Worm (Caenorhabditis elegans) whole organism, mixed stage, embryonic: ENCODE measurements around the gene nhr-263.
"Not testable (repeated sequence)": the region's sequence is repeated elsewhere in the genome, so short reads cannot be mapped to it uniquely, and the experiment has no call there.

Experiments used
- M03D4.4 ChIP-seq: sonication (generic microtip); optimal IDR thresholded peaks from 2 replicates; lab custom pipeline; 2017; ENCODE audit warnings: mild to moderate bottlenecking, missing genetic modification characterization, missing compliant biosample characterization
- bed-3 ChIP-seq: fragments of 200-800 bp; sonication (Bioruptor generic); optimal IDR thresholded peaks from 3 replicates; lab custom pipeline; 2018; ENCODE audit warnings: mild to moderate bottlenecking, missing genetic modification characterization, moderate library complexity, missing compliant biosample characterization
- blmp-1 ChIP-seq: fragments of 150-350 bp; optimal IDR thresholded peaks from 2 replicates; lab custom pipeline; 2014; ENCODE audit warnings: missing biosample characterization, missing genetic modification characterization
- ceh-39 ChIP-seq: fragments of 150-350 bp; optimal IDR thresholded peaks from 2 replicates; lab custom pipeline; 2014; ENCODE audit warnings: missing biosample characterization, missing genetic modification characterization
- ceh-43 ChIP-seq: fragments of 200-800 bp; sonication (Bioruptor generic); optimal IDR thresholded peaks from 2 replicates; lab custom pipeline; 2018; ENCODE audit warnings: mild to moderate bottlenecking, missing genetic modification characterization, moderate library complexity, missing compliant biosample characterization
- ceh-83 ChIP-seq: fragments of 200-800 bp; sonication (Bioruptor generic); optimal IDR thresholded peaks from 2 replicates; lab custom pipeline; 2018; ENCODE audit warnings: mild to moderate bottlenecking, missing genetic modification characterization, missing compliant biosample characterization
- ces-1 ChIP-seq: fragments of 150-350 bp; optimal IDR thresholded peaks from 2 replicates; lab custom pipeline; 2014; ENCODE audit warnings: missing biosample characterization, missing genetic modification reagents, missing genetic modification characterization
- cnd-1 ChIP-seq: fragments of 200-800 bp; sonication (Bioruptor generic); optimal IDR thresholded peaks from 2 replicates; lab custom pipeline; 2018; ENCODE audit warnings: mild to moderate bottlenecking, missing genetic modification characterization, missing compliant biosample characterization
- drap-1 ChIP-seq: fragments of 200-800 bp; sonication (Bioruptor generic); optimal IDR thresholded peaks from 3 replicates; lab custom pipeline; 2018; ENCODE audit warnings: mild to moderate bottlenecking, missing genetic modification characterization, missing compliant biosample characterization
- elt-1 ChIP-seq: sonication (generic microtip); optimal IDR thresholded peaks from 2 replicates; lab custom pipeline; 2017; ENCODE audit warnings: missing genetic modification characterization, mild to moderate bottlenecking, missing compliant biosample characterization, antibody characterized with exemption, moderate library complexity, borderline replicate concordance; ENCODE audit not compliant: insufficient read depth
- elt-3 ChIP-seq: fragments of 150-350 bp; optimal IDR thresholded peaks from 2 replicates; lab custom pipeline; 2014; ENCODE audit warnings: missing biosample characterization, missing genetic modification characterization
- flh-1 ChIP-seq: fragments of 200-800 bp; sonication (Bioruptor generic); optimal IDR thresholded peaks from 2 replicates; lab custom pipeline; 2018; ENCODE audit warnings: mild to moderate bottlenecking, missing genetic modification characterization, moderate library complexity, missing compliant biosample characterization
- ham-2 ChIP-seq: fragments of 200-800 bp; sonication (Bioruptor generic); optimal IDR thresholded peaks from 2 replicates; lab custom pipeline; 2018; ENCODE audit warnings: mild to moderate bottlenecking, missing genetic modification characterization, missing compliant biosample characterization
- hlh-1 ChIP-seq: fragments of 150-350 bp; optimal IDR thresholded peaks from 2 replicates; lab custom pipeline; 2014; ENCODE audit warnings: missing biosample characterization, missing genetic modification reagents, missing genetic modification characterization
- lin-13 ChIP-seq: fragments of 150-350 bp; optimal IDR thresholded peaks from 2 replicates; lab custom pipeline; 2014; ENCODE audit warnings: missing biosample characterization, missing genetic modification characterization
- lin-32 ChIP-seq: fragments of 200-800 bp; sonication (Bioruptor generic); optimal IDR thresholded peaks from 2 replicates; lab custom pipeline; 2018; ENCODE audit warnings: mild to moderate bottlenecking, missing genetic modification characterization, missing compliant biosample characterization
- lsy-2 ChIP-seq: fragments of 150-350 bp; optimal IDR thresholded peaks from 2 replicates; lab custom pipeline; 2014; ENCODE audit warnings: missing biosample characterization, missing genetic modification characterization
- mab-5 ChIP-seq: fragments of 150-350 bp; optimal IDR thresholded peaks from 2 replicates; lab custom pipeline; 2014; ENCODE audit warnings: missing biosample characterization, missing genetic modification characterization
- mls-2 ChIP-seq: sonication (generic microtip); optimal IDR thresholded peaks from 2 replicates; lab custom pipeline; 2016; ENCODE audit warnings: mild to moderate bottlenecking, missing genetic modification characterization, moderate library complexity, missing compliant biosample characterization
- nhr-12 ChIP-seq: fragments of 150-350 bp; optimal IDR thresholded peaks from 2 replicates; lab custom pipeline; 2014; ENCODE audit warnings: missing biosample characterization, missing genetic modification characterization
- nhr-2 ChIP-seq: fragments of 150-350 bp; optimal IDR thresholded peaks from 2 replicates; lab custom pipeline; 2014; ENCODE audit warnings: missing biosample characterization, missing genetic modification characterization
- nhr-237 ChIP-seq: fragments of 150-350 bp; optimal IDR thresholded peaks from 2 replicates; lab custom pipeline; 2014; ENCODE audit warnings: missing biosample characterization, missing genetic modification characterization
- nhr-28 ChIP-seq: fragments of 150-350 bp; optimal IDR thresholded peaks from 2 replicates; lab custom pipeline; 2014; ENCODE audit warnings: missing biosample characterization, missing genetic modification characterization
- nhr-76 ChIP-seq: sonication (generic microtip); optimal IDR thresholded peaks from 2 replicates; lab custom pipeline; 2017; ENCODE audit warnings: missing biosample characterization, missing genetic modification characterization
- pha-4 ChIP-seq: fragments of 150-350 bp; optimal IDR thresholded peaks from 2 replicates; lab custom pipeline; 2018; ENCODE audit warnings: missing biosample characterization, missing genetic modification reagents, missing genetic modification characterization
- sem-2 ChIP-seq: fragments of 200-800 bp; sonication (Bioruptor generic); optimal IDR thresholded peaks from 2 replicates; lab custom pipeline; 2018; ENCODE audit warnings: mild to moderate bottlenecking, missing genetic modification characterization, missing compliant biosample characterization
- snpc-4 ChIP-seq: fragments of 150-350 bp; optimal IDR thresholded peaks from 2 replicates; lab custom pipeline; 2014; ENCODE audit warnings: missing biosample characterization, missing genetic modification characterization
- unc-120 ChIP-seq: sonication (generic microtip); optimal IDR thresholded peaks from 2 replicates; lab custom pipeline; 2017; ENCODE audit warnings: missing genetic modification characterization, missing compliant biosample characterization; ENCODE audit not compliant: poor library complexity, severe bottlenecking
- unc-39 ChIP-seq: fragments of 150-350 bp; optimal IDR thresholded peaks from 2 replicates; lab custom pipeline; 2014; ENCODE audit warnings: missing biosample characterization, missing genetic modification characterization
- zip-8 ChIP-seq: fragments of 150-350 bp; optimal IDR thresholded peaks from 2 replicates; lab custom pipeline; 2014; ENCODE audit warnings: missing biosample characterization, missing genetic modification characterization
- ztf-11 ChIP-seq: fragments of 150-350 bp; optimal IDR thresholded peaks from 2 replicates; lab custom pipeline; 2014; ENCODE audit warnings: missing biosample characterization, missing genetic modification characterization

Gene nhr-263

ce11 chrV:7304506-7304905, 37.3 kb downstream of the nhr-263 start, which contains the start of gene F07G11.2:
Gene F07G11.2, plus strand, starts transcription at chrV:7304806.
- not testable (repeated sequence) for TF ChIP-seq bed-3; mab-5 (tag; lab: Kevin White, UChicago); ceh-83 (GFP tag; lab: Kevin White, UChicago)

- TF ChIP-seq snpc-4, result no peak
- no peak for TF ChIP-seq hlh-1 (tag; lab: Kevin White, UChicago)
- TF ChIP-seq nhr-12 (tag; lab: Kevin White, UChicago), result no peak
- no peak for TF ChIP-seq pha-4 (tag; lab: Kevin White, UChicago)
- TF ChIP-seq nhr-237 (tag; lab: Kevin White, UChicago), result no peak
- TF ChIP-seq cnd-1, result no peak
- no peak for TF ChIP-seq M03D4.4 (tag; lab: Kevin White, UChicago)
- TF ChIP-seq ceh-43 (GFP tag; lab: Kevin White, UChicago), result no peak
- no peak for TF ChIP-seq elt-3 (tag; lab: Kevin White, UChicago)
- no peak for TF ChIP-seq drap-1 (GFP tag; lab: Kevin White, UChicago)
- no peak for TF ChIP-seq zip-8 (tag; lab: Kevin White, UChicago)
- no peak for TF ChIP-seq bed-3
- no peak for TF ChIP-seq unc-39 (tag; lab: Kevin White, UChicago)
- TF ChIP-seq ces-1 (GFP tag; lab: Kevin White, UChicago), result no peak
- no peak for TF ChIP-seq flh-1
- no peak for TF ChIP-seq nhr-28 (tag; lab: Kevin White, UChicago)
- no peak for TF ChIP-seq blmp-1
- no peak for TF ChIP-seq lsy-2 (tag; lab: Kevin White, UChicago)
- no peak for TF ChIP-seq nhr-76
- no peak for TF ChIP-seq unc-120 (tag; lab: Kevin White, UChicago)
These were observed 43.4 kb downstream of the nhr-263 start, which contains the start of gene F07G11.3 for ce11 chrV:7298463-7298862. Gene F07G11.3, plus strand, starts transcription at chrV:7298763.

- TF ChIP-seq lin-13 (no peak), ceh-43 (GFP tag; lab: Kevin White, UChicago) (no peak), hlh-1 (tag; lab: Kevin White, UChicago) (no peak), flh-1 (no peak), sem-2 (GFP tag; lab: Kevin White, UChicago) (no peak), nhr-28 (tag; lab: Kevin White, UChicago) (no peak), ham-2 (GFP tag; lab: Kevin White, UChicago) (no peak), blmp-1 (no peak), ceh-39 (no peak), nhr-76 (no peak), mls-2 (tag; lab: Kevin White, UChicago) (no peak), unc-39 (tag; lab: Kevin White, UChicago) (no peak), unc-120 (tag; lab: Kevin White, UChicago) (no peak), drap-1 (GFP tag; lab: Kevin White, UChicago) (no peak), nhr-237 (tag; lab: Kevin White, UChicago) (no peak), mab-5 (tag; lab: Kevin White, UChicago) (no peak), bed-3 (no peak), lin-32 (no peak), ztf-11 (tag; lab: Kevin White, UChicago) (no peak), nhr-2 (no peak)
- TF ChIP-seq, all 35 proteins: peak for 0
These were observed 44.6 kb downstream of the nhr-263 start, which contains the start of gene srj-32 for ce11 chrV:7297263-7297662. Gene srj-32, minus strand, starts transcription at chrV:7297363.

- TF ChIP-seq ham-2 (GFP tag; lab: Kevin White, UChicago), result no peak
- no peak for TF ChIP-seq lin-32
- TF ChIP-seq zip-8 (tag; lab: Kevin White, UChicago), result no peak
- TF ChIP-seq flh-1, result no peak
- no peak for TF ChIP-seq lin-13
- TF ChIP-seq unc-39 (tag; lab: Kevin White, UChicago), result no peak
- no peak for TF ChIP-seq mls-2 (tag; lab: Kevin White, UChicago)
- no peak for TF ChIP-seq cnd-1
- no peak for TF ChIP-seq sem-2 (GFP tag; lab: Kevin White, UChicago)
- no peak for TF ChIP-seq elt-1 (tag; lab: Kevin White, UChicago)
- no peak for TF ChIP-seq drap-1 (GFP tag; lab: Kevin White, UChicago)
These were observed 46.6 kb downstream of the nhr-263 start, which contains the start of gene F07G11.4 for ce11 chrV:7295270-7295669. Gene F07G11.4, minus strand, starts transcription at chrV:7295370.
